Fruit fly (Drosophila melanogaster): ENCODE measurements around the gene CG8833.

CG8833 gene

DNA sequence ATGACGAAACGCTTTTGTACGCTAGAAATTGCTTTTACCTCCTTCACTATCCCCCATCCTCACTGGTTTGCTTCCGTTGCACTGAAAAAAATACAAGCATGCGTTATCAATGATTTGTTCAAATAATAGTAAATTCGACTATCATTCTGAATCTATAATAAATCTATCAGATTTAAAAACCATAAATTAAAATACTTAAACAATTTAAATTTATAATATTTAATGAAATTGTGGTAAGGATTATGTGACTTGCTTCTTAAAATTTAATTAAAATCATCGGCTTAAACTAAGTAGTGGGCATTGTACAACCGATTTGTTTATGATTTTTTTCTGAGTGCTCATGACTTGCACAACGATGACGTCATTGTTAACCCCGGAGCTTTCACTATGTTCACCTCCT, 23.3 kb downstream of the CG8833 start (continued):
- TF ChIP-seq Rx (GFP tag; IDR thresholded peaks at IDR 0.05) (no peak), onecut (GFP tag; IDR thresholded peaks at IDR 0.05) (peak; percentile 56; the same call in 1 of the 2 replicates), Doc3 (GFP tag; IDR thresholded peaks at IDR 0.05; ENCODE audit: partially characterized antibody) (no peak), Hsf (GFP tag; optimal IDR thresholded peaks at IDR 0.05) (no peak), CG4282 (GFP tag; optimal IDR thresholded peaks at IDR 0.05) (no peak), Taf1 (GFP tag; IDR thresholded peaks at IDR 0.05) (no peak), CG34422 (GFP tag; IDR thresholded peaks at IDR 0.05) (no peak), GATAe (GFP tag; conservative IDR thresholded peaks at IDR 0.05) (no peak), unpg (GFP tag; optimal IDR thresholded peaks at IDR 0.05) (peak; percentile 57), CG2875 (GFP tag; optimal IDR thresholded peaks at IDR 0.05) (no peak), BEAF-32 (GFP tag; optimal IDR thresholded peaks at IDR 0.05) (no peak), grn (GFP tag; optimal IDR thresholded peaks at IDR 0.05) (no peak), Sin3A (optimal IDR thresholded peaks at IDR 0.05) (no peak), CG13894 (tag; optimal IDR thresholded peaks at IDR 0.05) (peak; percentile 55), knrl (GFP tag; IDR thresholded peaks at IDR 0.05; ENCODE audit: partially characterized antibody) (no peak), CG18599 (GFP tag; optimal IDR thresholded peaks at IDR 0.05) (peak; percentile 90), CG10654 (GFP tag; optimal IDR thresholded peaks at IDR 0.05) (peak; percentile 37), CG13624 (GFP tag; optimal IDR thresholded peaks at IDR 0.05) (no peak), CG15011 (GFP tag; optimal IDR thresholded peaks at IDR 0.05) (peak; percentile 65), CG7556 (GFP tag; optimal IDR thresholded peaks at IDR 0.05) (peak; percentile 81), dmrt99B (tag; optimal IDR thresholded peaks at IDR 0.05) (peak; percentile 84), hb (GFP tag; IDR thresholded peaks at IDR 0.05; ENCODE audit: partially characterized antibody) (no peak), YL-1 (GFP tag; optimal IDR thresholded peaks at IDR 0.05) (no peak), Drgx (GFP tag; IDR thresholded peaks at IDR 0.05) (no peak), Meics (GFP tag; optimal IDR thresholded peaks at IDR 0.05) (peak; percentile 83), Gug (GFP tag; IDR thresholded peaks at IDR 0.05) (0 out of 4 replicates have a peak, but pooled peaks have one; percentile 1), MTF-1 (GFP tag; optimal IDR thresholded peaks at IDR 0.05; ENCODE audit: borderline replicate concordance) (no peak), Oli (tag; optimal IDR thresholded peaks at IDR 0.05) (peak; percentile 73), CG4820 (GFP tag; optimal IDR thresholded peaks at IDR 0.05) (peak; percentile 29), Dek (tag; optimal IDR thresholded peaks at IDR 0.05) (peak; percentile 44), Deaf1 (tag; optimal IDR thresholded peaks at IDR 0.05) (peak; percentile 57), Rfx (GFP tag; IDR thresholded peaks at IDR 0.05) (peak; percentile 49), ttk (GFP tag; IDR thresholded peaks at IDR 0.05) (no peak), CG17912 (GFP tag; optimal IDR thresholded peaks at IDR 0.05) (no peak), Elba2 (GFP tag; optimal IDR thresholded peaks at IDR 0.05) (no peak), Hr3 (GFP tag; optimal IDR thresholded peaks at IDR 0.05) (peak; percentile 44), CG14050 (GFP tag; IDR thresholded peaks at IDR 0.05) (no peak), CG14667 (GFP tag; IDR thresholded peaks at IDR 0.05) (no peak), yki (optimal IDR thresholded peaks at IDR 0.05) (no peak), zf30C (GFP tag; optimal IDR thresholded peaks at IDR 0.05) (peak; percentile 5), sob (GFP tag; IDR thresholded peaks at IDR 0.05) (peak; percentile 57), lola (GFP tag; optimal IDR thresholded peaks at IDR 0.05) (peak in 1 of 3 experiments; percentile 12), CG2116 (GFP tag; optimal IDR thresholded peaks at IDR 0.05) (peak; percentile 6), tin (GFP tag; optimal IDR thresholded peaks at IDR 0.05) (peak; percentile 43), slp2 (GFP tag; optimal IDR thresholded peaks at IDR 0.05) (no peak), kay (GFP tag; optimal IDR thresholded peaks at IDR 0.05) (no peak), CG12155 (GFP tag; optimal IDR thresholded peaks at IDR 0.05) (peak; percentile 16), tup (GFP tag; optimal IDR thresholded peaks at IDR 0.05) (no peak), CG2202 (tag; optimal IDR thresholded peaks at IDR 0.05) (no peak), Asciz (GFP tag; optimal IDR thresholded peaks at IDR 0.05) (peak; percentile 62), CG3281 (GFP tag; optimal IDR thresholded peaks at IDR 0.05) (peak; percentile 85), Mrtf (GFP tag; IDR thresholded peaks at IDR 0.05) (no peak; the same call in 2 of the 3 replicates)

Measured in whole organism, embryonic.